Worm (Caenorhabditis elegans): ENCODE data around the gene C14B9.8.

C14B9.8 gene

DNA sequence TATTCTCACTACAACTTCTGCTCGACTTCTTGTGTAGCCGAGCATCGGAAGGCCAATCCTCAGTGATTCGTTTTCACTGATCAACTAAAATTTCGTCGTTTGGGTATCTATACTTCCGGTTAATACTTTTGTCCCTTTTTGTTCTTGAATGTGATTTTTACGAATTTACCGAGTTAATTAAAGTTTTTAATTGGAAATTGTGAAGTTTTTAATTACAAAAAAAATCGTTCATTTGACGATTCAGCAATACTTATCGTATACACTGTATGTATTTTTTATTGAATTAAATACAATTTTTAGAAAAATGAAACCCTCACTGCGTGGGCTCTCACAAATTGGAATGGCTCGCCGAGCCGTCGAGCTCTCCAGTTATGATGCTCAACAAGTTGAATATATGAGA is 53.0 kb downstream of the C14B9.8 start, which contains the start of gene idi-1:
TSS of gene idi-1 (plus strand) at position 301 of the 400 bp plus-strand sequence.
- TF ChIP-seq tbx-8 (GFP tag; optimal IDR thresholded peaks at IDR 0.05) = no peak
- TF ChIP-seq mls-2 (tag; optimal IDR thresholded peaks at IDR 0.05) = no peak
- TF ChIP-seq bed-3 (GFP tag; optimal IDR thresholded peaks at IDR 0.05) = no peak
- no peak for TF ChIP-seq lin-13 (tag; optimal IDR thresholded peaks at IDR 0.05)
- TF ChIP-seq sem-2 (GFP tag; optimal IDR thresholded peaks at IDR 0.05) = no peak
- no peak for TF ChIP-seq mab-5 (tag; optimal IDR thresholded peaks at IDR 0.05)
- no peak for TF ChIP-seq mep-1 (tag; optimal IDR thresholded peaks at IDR 0.05)
- no peak for TF ChIP-seq cnd-1 (tag; optimal IDR thresholded peaks at IDR 0.05)
- no peak for TF ChIP-seq unc-39 (tag; optimal IDR thresholded peaks at IDR 0.05)
- no peak for TF ChIP-seq ceh-43 (GFP tag; optimal IDR thresholded peaks at IDR 0.05)
- no peak for TF ChIP-seq lin-32 (GFP tag; optimal IDR thresholded peaks at IDR 0.05)
- no peak for TF ChIP-seq flh-1 (GFP tag; optimal IDR thresholded peaks at IDR 0.05)
